Worm (Caenorhabditis elegans): ENCODE results near the gene dyf-13.

Gene dyf-13

ce11 chrII:7186117-7186516 lies 15.0 kb upstream of the dyf-13 start:
- no peak for TF ChIP-seq nhr-23 (tag; optimal IDR thresholded peaks at IDR 0.05)
- TF ChIP-seq F13H6.1 (tag; optimal IDR thresholded peaks at IDR 0.05) = no peak
- TF ChIP-seq nhr-12 (tag; optimal IDR thresholded peaks at IDR 0.05) = no peak
- TF ChIP-seq ztf-1 (GFP tag; conservative IDR thresholded peaks at IDR 0.05) = no peak
- no peak for TF ChIP-seq ztf-11 (tag; optimal IDR thresholded peaks at IDR 0.05)
- TF ChIP-seq nhr-237 (tag; optimal IDR thresholded peaks at IDR 0.05) = no peak
- TF ChIP-seq C34F6.9 (tag; optimal IDR thresholded peaks at IDR 0.05) = no peak
- no peak for TF ChIP-seq sem-4 (tag; optimal IDR thresholded peaks at IDR 0.05)
- TF ChIP-seq zag-1 (tag; optimal IDR thresholded peaks at IDR 0.05) = no peak
- TF ChIP-seq lin-13 (GFP tag; optimal IDR thresholded peaks at IDR 0.05) = no peak
- TF ChIP-seq mbf-1 (tag; optimal IDR thresholded peaks at IDR 0.05) = no peak
- TF ChIP-seq nhr-77 (tag; optimal IDR thresholded peaks at IDR 0.05) = no peak
- no peak for TF ChIP-seq unc-39 (tag; optimal IDR thresholded peaks at IDR 0.05)
- no peak for TF ChIP-seq skn-1 (tag; optimal IDR thresholded peaks at IDR 0.05)

- TF ChIP-seq nhr-21 (tag; optimal IDR thresholded peaks at IDR 0.05) = peak; percentile 74
- TF ChIP-seq fos-1 (tag; optimal IDR thresholded peaks at IDR 0.05) = peak; percentile 54
- TF ChIP-seq ceh-16 (tag; optimal IDR thresholded peaks at IDR 0.05) = peak; percentile 41
- TF ChIP-seq egl-27 (tag; optimal IDR thresholded peaks at IDR 0.05) = peak; percentile 31
- TF ChIP-seq lin-13 (GFP tag; optimal IDR thresholded peaks at IDR 0.05) = peak; percentile 73
- TF ChIP-seq lsy-2 (tag; optimal IDR thresholded peaks at IDR 0.05) = peak; percentile 7 to 61
- TF ChIP-seq unc-55 (GFP tag; optimal IDR thresholded peaks at IDR 0.05) = peak; percentile 74
- TF ChIP-seq mbf-1 (tag; optimal IDR thresholded peaks at IDR 0.05) = no peak
- peak; percentile 25 for TF ChIP-seq blmp-1 (tag; optimal IDR thresholded peaks at IDR 0.05; ENCODE audit: insufficient read depth)
- TF ChIP-seq crh-2 (tag; optimal IDR thresholded peaks at IDR 0.05) = peak; percentile 35
- peak; percentile 56 for TF ChIP-seq mab-5 (tag; optimal IDR thresholded peaks at IDR 0.05)
- peak; percentile 68 for TF ChIP-seq gmeb-1 (tag; optimal IDR thresholded peaks at IDR 0.05)
- peak; percentile 55 for TF ChIP-seq sma-3 (GFP tag; optimal IDR thresholded peaks at IDR 0.05)
- peak; percentile 76 for TF ChIP-seq nhr-129 (tag; optimal IDR thresholded peaks at IDR 0.05)
- no peak for TF ChIP-seq lin-39 (tag; optimal IDR thresholded peaks at IDR 0.05)
- peak; percentile 56 for TF ChIP-seq sem-4 (tag; optimal IDR thresholded peaks at IDR 0.05)
- TF ChIP-seq unc-62 (GFP tag; optimal IDR thresholded peaks at IDR 0.05) = no peak
- no peak for TF ChIP-seq ceh-82 (tag; optimal IDR thresholded peaks at IDR 0.05)
- TF ChIP-seq zag-1 (tag; optimal IDR thresholded peaks at IDR 0.05) = peak; percentile 15
- peak in 1 of 2 experiments; percentile 30 for TF ChIP-seq mdl-1 (tag; optimal IDR thresholded peaks at IDR 0.05)
- TF ChIP-seq Y55F3AM.14 (GFP tag; optimal IDR thresholded peaks at IDR 0.05) = peak; percentile 63
- TF ChIP-seq nhr-12 (tag; optimal IDR thresholded peaks at IDR 0.05) = no peak
- TF ChIP-seq sma-9 (GFP tag; optimal IDR thresholded peaks at IDR 0.05) = peak; percentile 84
- TF ChIP-seq sma-9 (tag; optimal IDR thresholded peaks at IDR 0.05) = no peak
- peak; percentile 65 for TF ChIP-seq F13H6.1 (tag; optimal IDR thresholded peaks at IDR 0.05)
- TF ChIP-seq C34F6.9 (tag; optimal IDR thresholded peaks at IDR 0.05) = peak; percentile 67
- no peak for TF ChIP-seq aly-2 (tag; optimal IDR thresholded peaks at IDR 0.05)
- peak; percentile 60 for TF ChIP-seq ztf-4 (tag; optimal IDR thresholded peaks at IDR 0.05)
- TF ChIP-seq lin-11 (tag; optimal IDR thresholded peaks at IDR 0.05) = peak; percentile 81
- peak; percentile 22 for TF ChIP-seq snpc-4 (tag; optimal IDR thresholded peaks at IDR 0.05)
- no peak for TF ChIP-seq nhr-11 (tag; optimal IDR thresholded peaks at IDR 0.05)
Observed at ce11 chrII:7183493-7184272, 12.5 kb upstream of the dyf-13 start, which contains the start of gene pdl-1. Gene pdl-1 (plus strand): TSS chrII:7183801.

- TF ChIP-seq blmp-1 (tag; optimal IDR thresholded peaks at IDR 0.05; ENCODE audit: insufficient read depth) (no peak), F13H6.1 (tag; optimal IDR thresholded peaks at IDR 0.05) (peak; percentile 18), nhr-129 (tag; optimal IDR thresholded peaks at IDR 0.05) (peak; percentile 12), lsy-2 (tag; optimal IDR thresholded peaks at IDR 0.05) (peak in 1 of 2 experiments; percentile 40), alr-1 (tag; optimal IDR thresholded peaks at IDR 0.05) (no peak), C34F6.9 (tag; optimal IDR thresholded peaks at IDR 0.05) (peak; percentile 64), crh-2 (tag; optimal IDR thresholded peaks at IDR 0.05) (peak; percentile 31), lin-11 (tag; optimal IDR thresholded peaks at IDR 0.05) (peak; percentile 31), unc-55 (GFP tag; optimal IDR thresholded peaks at IDR 0.05) (peak; percentile 50), peb-1 (tag; optimal IDR thresholded peaks at IDR 0.05) (no peak)
Observed at ce11 chrII:7182630-7183029, 11.5 kb upstream of the dyf-13 start.

Data from whole organism, L2 larva.